Fruit fly (Drosophila melanogaster): ENCODE results near the gene CG46280.

CG46280 gene

dm6 chr3R:12997550-12998233 lies 32.8 kb downstream of the CG46280 start, which contains the start of the genes CG17327, CG44194 and CG7518 (continued):
- TF ChIP-seq HLHmδ (GFP tag; optimal IDR thresholded peaks at IDR 0.05) (no peak), slp2 (GFP tag; optimal IDR thresholded peaks at IDR 0.05) (no peak), Gug (GFP tag; IDR thresholded peaks at IDR 0.05) (no peak; the same call in 3 of the 4 replicates), aop (GFP tag; IDR thresholded peaks at IDR 0.05) (no peak), dmrt99B (tag; optimal IDR thresholded peaks at IDR 0.05) (no peak), CG9876 (GFP tag; optimal IDR thresholded peaks at IDR 0.05) (no peak), mirr (GFP tag; optimal IDR thresholded peaks at IDR 0.05) (no peak), sim (GFP tag; IDR thresholded peaks at IDR 0.05) (no peak), hbn (GFP tag; IDR thresholded peaks at IDR 0.05; ENCODE audit: partially characterized antibody) (no peak), Dip3 (GFP tag; optimal IDR thresholded peaks at IDR 0.05) (peak; percentile 22), CG30431 (GFP tag; optimal IDR thresholded peaks at IDR 0.05) (no peak), jigr1 (GFP tag; IDR thresholded peaks at IDR 0.05) (no peak), CG11504 (tag; optimal IDR thresholded peaks at IDR 0.05) (no peak), CG10267 (tag; optimal IDR thresholded peaks at IDR 0.05) (peak; percentile 29), chif (GFP tag; optimal IDR thresholded peaks at IDR 0.05) (peak in 1 of 2 experiments; percentile 7), BEAF-32 (GFP tag; optimal IDR thresholded peaks at IDR 0.05) (peak; percentile 77), run (tag; optimal IDR thresholded peaks at IDR 0.05) (no peak), CG1647 (GFP tag; optimal IDR thresholded peaks at IDR 0.05) (no peak), Neu2 (GFP tag; optimal IDR thresholded peaks at IDR 0.05; ENCODE audit: borderline replicate concordance) (no peak), Dp (GFP tag; optimal IDR thresholded peaks at IDR 0.05) (peak; percentile 29), CG13287 (GFP tag; IDR thresholded peaks at IDR 0.05; ENCODE audit: partially characterized antibody) (peak; percentile 32), B-H2 (GFP tag; optimal IDR thresholded peaks at IDR 0.05) (no peak), abd-A (tag; optimal IDR thresholded peaks at IDR 0.05) (no peak), Max (GFP tag; optimal IDR thresholded peaks at IDR 0.05) (no peak), Optix (GFP tag; IDR thresholded peaks at IDR 0.05) (no peak), slou (GFP tag; optimal IDR thresholded peaks at IDR 0.05) (no peak), lov (optimal IDR thresholded peaks at IDR 0.05) (no peak), lov (GFP tag; IDR thresholded peaks at IDR 0.05) (no peak), Xbp1 (GFP tag; optimal IDR thresholded peaks at IDR 0.05) (no peak), CG1832 (GFP tag; optimal IDR thresholded peaks at IDR 0.05) (no peak), zfh2 (GFP tag; optimal IDR thresholded peaks at IDR 0.05) (no peak), CG10366 (GFP tag; IDR thresholded peaks at IDR 0.05) (no peak), nom (GFP tag; optimal IDR thresholded peaks at IDR 0.05) (no peak), CG34422 (GFP tag; IDR thresholded peaks at IDR 0.05) (peak; percentile 35; the same call in 1 of the 3 replicates), Deaf1 (tag; optimal IDR thresholded peaks at IDR 0.05) (no peak), CG18476 (GFP tag; optimal IDR thresholded peaks at IDR 0.05) (peak; percentile 6), CG6254 (GFP tag; optimal IDR thresholded peaks at IDR 0.05) (no peak), bcd (GFP tag; optimal IDR thresholded peaks at IDR 0.05) (no peak), Antp (GFP tag; optimal IDR thresholded peaks at IDR 0.05) (no peak), org-1 (GFP tag; optimal IDR thresholded peaks at IDR 0.05) (no peak), tup (GFP tag; optimal IDR thresholded peaks at IDR 0.05) (no peak), dati (GFP tag; IDR thresholded peaks at IDR 0.05) (no peak), Atf6 (GFP tag; IDR thresholded peaks at IDR 0.05) (no peak), Rx (GFP tag; IDR thresholded peaks at IDR 0.05) (no peak), CG6175 (GFP tag; IDR thresholded peaks at IDR 0.05) (no peak), fd3F (GFP tag; optimal IDR thresholded peaks at IDR 0.05) (no peak), CG16779 (GFP tag; IDR thresholded peaks at IDR 0.05) (no peak), Dfd (GFP tag; optimal IDR thresholded peaks at IDR 0.05) (no peak), hkb (optimal IDR thresholded peaks at IDR 0.05) (no peak), hkb (GFP tag; IDR thresholded peaks at IDR 0.05) (no peak), Abd-B (GFP tag; optimal IDR thresholded peaks at IDR 0.05) (peak; percentile 39)

All from whole organism, embryonic.